Fruit fly (Drosophila melanogaster): ENCODE results near the gene Diedel3.

The Diedel3 gene

DNA sequence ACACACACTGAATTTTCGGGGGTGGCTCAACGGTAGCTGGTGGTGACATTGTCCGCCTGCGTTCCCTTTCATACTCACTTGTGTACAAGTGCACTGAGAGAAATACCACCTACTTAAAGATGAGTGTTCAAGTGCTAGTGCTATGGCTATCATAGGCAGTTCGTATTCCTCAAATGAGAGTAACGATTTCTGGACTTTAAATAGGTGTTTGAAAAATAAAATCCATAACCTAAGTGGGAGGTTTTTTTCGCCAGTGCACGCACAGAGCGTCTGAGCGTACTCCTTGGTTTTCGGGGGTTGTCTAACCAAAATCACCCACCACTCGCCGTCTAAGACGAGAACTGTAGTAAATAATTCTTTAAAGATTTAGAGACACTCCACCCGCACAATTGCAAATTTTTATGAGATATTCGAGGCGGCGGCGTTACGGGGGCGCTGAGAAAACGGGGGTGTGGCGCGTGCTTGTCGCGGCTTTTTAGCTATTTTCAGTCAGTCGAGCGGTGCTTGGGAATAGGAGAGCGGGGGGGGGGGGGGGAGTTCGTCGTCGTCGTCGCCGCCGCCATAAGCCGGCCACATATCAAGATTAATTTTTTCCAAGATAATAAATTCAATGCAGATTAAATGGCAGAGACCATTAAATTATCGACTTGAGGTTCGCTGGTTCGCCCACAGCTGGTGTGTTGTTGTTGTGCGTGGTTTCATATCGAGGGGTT, 32.0 kb upstream of the Diedel3 start (continued):
- peak; percentile 75 for TF ChIP-seq CG10267 (tag; optimal IDR thresholded peaks at IDR 0.05)
- peak in 1 of 3 experiments; percentile 84 for TF ChIP-seq lola (GFP tag; optimal IDR thresholded peaks at IDR 0.05)
- TF ChIP-seq CG1233 (GFP tag; optimal IDR thresholded peaks at IDR 0.05), result peak; percentile 73
- TF ChIP-seq CG1832 (GFP tag; optimal IDR thresholded peaks at IDR 0.05), result no peak
- peak; percentile 74 for TF ChIP-seq CG12299 (tag; optimal IDR thresholded peaks at IDR 0.05)
- 0 out of 2 replicates have a peak, but pooled peaks have one; percentile 7 for TF ChIP-seq Drgx (GFP tag; IDR thresholded peaks at IDR 0.05)
- peak; percentile 78 for TF ChIP-seq CG30403 (GFP tag; optimal IDR thresholded peaks at IDR 0.05)
- TF ChIP-seq unc-4 (GFP tag; IDR thresholded peaks at IDR 0.05; ENCODE audit: partially characterized antibody), result no peak
- TF ChIP-seq CG17912 (GFP tag; optimal IDR thresholded peaks at IDR 0.05), result no peak
- peak; percentile 72 for TF ChIP-seq BtbVII (GFP tag; optimal IDR thresholded peaks at IDR 0.05)
- TF ChIP-seq crp (GFP tag; optimal IDR thresholded peaks at IDR 0.05), result peak in 1 of 2 experiments; percentile 25
- TF ChIP-seq pho (GFP tag; optimal IDR thresholded peaks at IDR 0.05), result peak; percentile 66
- peak; percentile 18; the same call in 1 of the 2 replicates for TF ChIP-seq al (GFP tag; IDR thresholded peaks at IDR 0.05)
- peak; percentile 81 for TF ChIP-seq D19A (tag; optimal IDR thresholded peaks at IDR 0.05)
- TF ChIP-seq CG8388 (GFP tag; optimal IDR thresholded peaks at IDR 0.05), result peak; percentile 78
- no peak for TF ChIP-seq hth (optimal IDR thresholded peaks at IDR 0.05)
- peak; percentile 55 for TF ChIP-seq gro (GFP tag; optimal IDR thresholded peaks at IDR 0.05)
- peak; percentile 73 for TF ChIP-seq CG18764 (GFP tag; optimal IDR thresholded peaks at IDR 0.05)
- peak; percentile 66; the same call in 1 of the 2 replicates for TF ChIP-seq CG32767 (GFP tag; IDR thresholded peaks at IDR 0.05)
- peak; percentile 79 for TF ChIP-seq NfI (GFP tag; optimal IDR thresholded peaks at IDR 0.05)
- TF ChIP-seq CG31224 (GFP tag; IDR thresholded peaks at IDR 0.05), result peak; percentile 38; the same call in 1 of the 2 replicates
- TF ChIP-seq CG10366 (GFP tag; IDR thresholded peaks at IDR 0.05), result peak; percentile 69; the same call in 1 of the 2 replicates
- peak; percentile 81 for TF ChIP-seq NC2β (GFP tag; optimal IDR thresholded peaks at IDR 0.05)
- no peak for TF ChIP-seq CG15073 (GFP tag; optimal IDR thresholded peaks at IDR 0.05)
- 0 out of 3 replicates have a peak, but pooled peaks have one; percentile 70 for TF ChIP-seq CG2199 (GFP tag; IDR thresholded peaks at IDR 0.05)
- peak; percentile 13 for TF ChIP-seq CG2116 (GFP tag; optimal IDR thresholded peaks at IDR 0.05)
- peak; percentile 58 for TF ChIP-seq abd-A (tag; optimal IDR thresholded peaks at IDR 0.05)
- TF ChIP-seq Xrp1 (GFP tag; IDR thresholded peaks at IDR 0.05), result peak; percentile 91
- peak; percentile 46 for TF ChIP-seq CG34376 (GFP tag; optimal IDR thresholded peaks at IDR 0.05)
- no peak for TF ChIP-seq knrl (GFP tag; IDR thresholded peaks at IDR 0.05; ENCODE audit: partially characterized antibody)
- peak; percentile 71 for TF ChIP-seq CG4404 (GFP tag; IDR thresholded peaks at IDR 0.05)
- peak; percentile 13; the same call in 1 of the 2 replicates for TF ChIP-seq Ravus (GFP tag; IDR thresholded peaks at IDR 0.05)
- peak; percentile 78 for TF ChIP-seq fd96Cb (tag; optimal IDR thresholded peaks at IDR 0.05)
- peak; percentile 89 for TF ChIP-seq gem (tag; optimal IDR thresholded peaks at IDR 0.05)
- TF ChIP-seq pnt (GFP tag; optimal IDR thresholded peaks at IDR 0.05), result peak; percentile 85
- peak; percentile 24 for TF ChIP-seq CG17186 (GFP tag; optimal IDR thresholded peaks at IDR 0.05)
- TF ChIP-seq CG4730 (GFP tag; IDR thresholded peaks at IDR 0.05), result peak; percentile 47
- TF ChIP-seq CG2129 (GFP tag; IDR thresholded peaks at IDR 0.05; ENCODE audit: partially characterized antibody), result no peak
- TF ChIP-seq en (GFP tag; optimal IDR thresholded peaks at IDR 0.05), result peak; percentile 66
- peak; percentile 81 for TF ChIP-seq CG9817 (tag; optimal IDR thresholded peaks at IDR 0.05)
- TF ChIP-seq odd (GFP tag; optimal IDR thresholded peaks at IDR 0.05), result peak; percentile 66
- peak; percentile 77 for TF ChIP-seq gcm (GFP tag; optimal IDR thresholded peaks at IDR 0.05)
- TF ChIP-seq CG9932 (GFP tag; IDR thresholded peaks at IDR 0.05), result peak; percentile 61
- peak; percentile 78 for TF ChIP-seq CG7786 (GFP tag; optimal IDR thresholded peaks at IDR 0.05)
- peak; percentile 51 for TF ChIP-seq Hey (tag; optimal IDR thresholded peaks at IDR 0.05)
- TF ChIP-seq CG32532 (GFP tag; IDR thresholded peaks at IDR 0.05), result peak; percentile 82
- TF ChIP-seq Sox100B (GFP tag; optimal IDR thresholded peaks at IDR 0.05), result peak; percentile 65
- no peak for TF ChIP-seq fd102C (GFP tag; optimal IDR thresholded peaks at IDR 0.05)
